Worm (Caenorhabditis elegans) whole organism, late embryonic: ENCODE results near the gene sma-2.

Experiments
- C38D4.7 ChIP-seq: fragments of 200-800 bp; sonication (Bioruptor generic); optimal IDR thresholded peaks from 2 replicates; lab custom pipeline; 2018; ENCODE audit warnings: mild to moderate bottlenecking, missing genetic modification characterization, moderate library complexity, missing compliant biosample characterization
- F13H6.1 ChIP-seq: sonication (generic microtip); optimal IDR thresholded peaks from 2 replicates; lab custom pipeline; 2016; ENCODE audit warnings: missing genetic modification characterization, missing compliant biosample characterization
- ama-1 ChIP-seq: fragments of 150-350 bp; optimal IDR thresholded peaks from 2 replicates; lab custom pipeline; 2014
- ceh-22 ChIP-seq: sonication (generic microtip); optimal IDR thresholded peaks from 2 replicates; lab custom pipeline; 2017; ENCODE audit warnings: missing biosample characterization, missing genetic modification characterization
- hlh-15 ChIP-seq: sonication (generic microtip); optimal IDR thresholded peaks from 2 replicates; lab custom pipeline; 2016; ENCODE audit warnings: missing genetic modification characterization, missing compliant biosample characterization
- nfya-1 ChIP-seq: sonication (generic microtip); optimal IDR thresholded peaks from 2 replicates; lab custom pipeline; 2017; ENCODE audit warnings: missing genetic modification characterization, mild to moderate bottlenecking, missing compliant biosample characterization, antibody characterized with exemption, moderate library complexity
- pag-3 ChIP-seq: sonication (generic microtip); optimal IDR thresholded peaks from 2 replicates; lab custom pipeline; 2016; ENCODE audit warnings: missing compliant biosample characterization, missing genetic modification characterization, borderline replicate concordance
- pha-4 ChIP-seq: fragments of 150-350 bp; optimal IDR thresholded peaks from 2 replicates; lab custom pipeline; 2018; ENCODE audit warnings: missing biosample characterization, missing genetic modification reagents, missing genetic modification characterization
- pqm-1 ChIP-seq: sonication (generic microtip); optimal IDR thresholded peaks from 2 replicates; lab custom pipeline; 2016; ENCODE audit warnings: missing genetic modification characterization, missing compliant biosample characterization
- tbx-2 ChIP-seq: sonication (generic microtip); optimal IDR thresholded peaks from 2 replicates; lab custom pipeline; 2016; ENCODE audit warnings: missing genetic modification characterization, missing compliant biosample characterization
- unc-3 ChIP-seq, 2 experiments: fragments of 200-800 bp in 1 of 2; sonication (Bioruptor generic) in 1 of 2; sonication (generic microtip) in 1 of 2; conservative IDR thresholded peaks in 1 of 2; optimal IDR thresholded peaks in 1 of 2; 2 replicates each; pipeline versions ENCODE4 v1.3.6 to Lab custom; 2016 to 2022; ENCODE audit warnings: missing compliant biosample characterization in 2 of 2, missing genetic modification characterization in 2 of 2, missing genetic modification reagents in 1 of 2
- unc-55 ChIP-seq: sonication (generic microtip); optimal IDR thresholded peaks from 2 replicates; lab custom pipeline; 2017; ENCODE audit warnings: missing biosample characterization, missing genetic modification reagents, missing genetic modification characterization
- unc-86 ChIP-seq: sonication (generic microtip); optimal IDR thresholded peaks from 2 replicates; lab custom pipeline; 2016; ENCODE audit warnings: missing genetic modification characterization, missing compliant biosample characterization
- zip-5 ChIP-seq: sonication (generic microtip); optimal IDR thresholded peaks from 2 replicates; lab custom pipeline; 2016; ENCODE audit warnings: missing genetic modification characterization, missing compliant biosample characterization

DNA sequence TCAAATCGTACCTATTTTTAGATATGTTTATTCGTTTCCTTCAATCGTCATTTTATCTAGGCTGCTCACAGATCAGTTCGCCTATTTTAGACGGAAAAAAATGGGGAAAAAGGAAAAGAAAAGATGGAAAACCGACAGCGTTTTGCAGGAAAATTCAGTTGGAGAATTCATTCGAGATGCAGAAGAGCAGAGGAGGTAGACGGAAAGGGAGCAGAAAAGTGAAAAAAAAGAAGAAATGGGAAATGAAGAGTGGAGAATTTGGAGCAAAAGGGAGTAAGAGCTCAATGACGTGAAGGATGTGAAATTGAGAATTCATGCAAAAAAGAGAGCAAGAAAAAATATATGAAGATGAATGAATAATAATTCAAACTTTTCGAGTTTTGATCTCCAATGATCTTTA is 35.0 kb downstream of the sma-2 start:
- TF ChIP-seq pag-3 (no peak), tbx-2 (tag; lab: Kevin White, UChicago) (no peak), hlh-15 (tag; lab: Kevin White, UChicago) (no peak), zip-5 (tag; lab: Kevin White, UChicago) (no peak), C38D4.7 (GFP tag; lab: Kevin White, UChicago) (no peak), pha-4 (tag; lab: Kevin White, UChicago) (no peak), pqm-1 (tag; lab: Kevin White, UChicago) (no peak), unc-55 (GFP tag; lab: Kevin White, UChicago) (no peak), nfya-1 (tag; lab: Kevin White, UChicago) (no peak), ama-1 (lab: Kevin White, UChicago) (no peak), ceh-22 (no peak), unc-86 (tag; lab: Kevin White, UChicago) (no peak), unc-3 (GFP tag; conservative IDR thresholded peaks at IDR 0.05; lab: Robert Waterston, UW) (no peak), unc-3 (tag; optimal IDR thresholded peaks at IDR 0.05; lab: Kevin White, UChicago) (no peak), F13H6.1 (tag; lab: Kevin White, UChicago) (no peak)
